Fruit fly (Drosophila melanogaster) whole organism, embryonic: ENCODE data around the gene CG2652.

Experiments
- Atf3 ChIP-seq: fragments of 200-800 bp; sonication (Bioruptor generic); optimal IDR thresholded peaks from 3 replicates; lab custom pipeline; 2016; ENCODE audit warnings: missing biosample characterization, missing genetic modification characterization
- CG10267 ChIP-seq: fragments of 200-800 bp; sonication (Bioruptor generic); optimal IDR thresholded peaks from 2 replicates; lab custom pipeline; 2018; ENCODE audit warnings: missing biosample characterization, mild to moderate bottlenecking, missing genetic modification characterization, moderate library complexity
- CG10565 ChIP-seq: fragments of 200-800 bp; sonication (Bioruptor generic); optimal IDR thresholded peaks from 3 replicates; lab custom pipeline; 2016; ENCODE audit warnings: missing biosample characterization, mild to moderate bottlenecking, missing genetic modification characterization
- CG11247 ChIP-seq: fragments of 200-800 bp; sonication (Bioruptor generic); IDR thresholded peaks from 2 replicates; pipeline ENCODE4 v1.3.6; 2022; ENCODE audit warnings: missing biosample characterization, missing genetic modification characterization
- CG11398 ChIP-seq: fragments of 200-800 bp; sonication (Bioruptor generic); optimal IDR thresholded peaks from 2 replicates; lab custom pipeline; 2016; ENCODE audit warnings: missing biosample characterization, missing genetic modification characterization
- CG11456 ChIP-seq: fragments of 200-800 bp; sonication (Bioruptor generic); IDR thresholded peaks from 3 replicates; pipeline ENCODE4 v1.3.6; 2022; ENCODE audit warnings: missing biosample characterization, missing genetic modification characterization
- CG11723 ChIP-seq: fragments of 200-800 bp; sonication (Bioruptor generic); optimal IDR thresholded peaks from 2 replicates; lab custom pipeline; 2017; ENCODE audit warnings: missing biosample characterization, mild to moderate bottlenecking, missing genetic modification characterization
- CG12391 ChIP-seq: fragments of 200-800 bp; sonication (Bioruptor generic); optimal IDR thresholded peaks from 3 replicates; lab custom pipeline; 2018; ENCODE audit warnings: missing biosample characterization, mild to moderate bottlenecking, missing genetic modification characterization, moderate library complexity
- CG13624 ChIP-seq: fragments of 200-800 bp; sonication (Bioruptor generic); optimal IDR thresholded peaks from 2 replicates; lab custom pipeline; 2016; ENCODE audit warnings: missing biosample characterization, missing genetic modification characterization
- CG15601 ChIP-seq: fragments of 200-800 bp; sonication (Bioruptor generic); optimal IDR thresholded peaks from 3 replicates; lab custom pipeline; 2019; ENCODE audit warnings: missing biosample characterization, mild to moderate bottlenecking, missing genetic modification characterization, moderate library complexity
- CG17361 ChIP-seq: fragments of 200-800 bp; sonication (Bioruptor generic); IDR thresholded peaks from 3 replicates; pipeline ENCODE4 v1.3.6; 2022; ENCODE audit warnings: missing biosample characterization, missing genetic modification characterization
- CG1792 ChIP-seq: fragments of 200-800 bp; sonication (Bioruptor generic); optimal IDR thresholded peaks from 2 replicates; lab custom pipeline; 2016; ENCODE audit warnings: missing biosample characterization, missing genetic modification characterization
- CG2202 ChIP-seq: fragments of 200-800 bp; sonication (Bioruptor generic); optimal IDR thresholded peaks from 2 replicates; lab custom pipeline; 2018; ENCODE audit warnings: missing biosample characterization, mild to moderate bottlenecking, missing genetic modification characterization
- CG32772 ChIP-seq: fragments of 200-800 bp; sonication (Bioruptor generic); IDR thresholded peaks from 2 replicates; pipeline ENCODE4 v1.3.6; 2022; ENCODE audit warnings: missing biosample characterization, missing genetic modification characterization
- CG34224 ChIP-seq: fragments of 200-800 bp; sonication (Bioruptor generic); IDR thresholded peaks from 3 replicates; pipeline ENCODE4 v1.3.6; 2022; ENCODE audit warnings: missing biosample characterization, missing genetic modification characterization; ENCODE audit not compliant: partially characterized antibody
- CG42726 ChIP-seq: fragments of 200-800 bp; sonication (Bioruptor generic); IDR thresholded peaks from 2 replicates; pipeline ENCODE4 v1.3.6; 2022; ENCODE audit warnings: missing biosample characterization, missing genetic modification characterization; ENCODE audit not compliant: partially characterized antibody
- CG4328 ChIP-seq: fragments of 200-800 bp; sonication (Bioruptor generic); optimal IDR thresholded peaks from 3 replicates; lab custom pipeline; 2017; ENCODE audit warnings: missing biosample characterization, missing genetic modification reagents, missing genetic modification characterization
- CG4404 ChIP-seq: fragments of 200-800 bp; sonication (Bioruptor generic); IDR thresholded peaks from 2 replicates; pipeline ENCODE4 v1.3.6; 2022; ENCODE audit warnings: missing biosample characterization, missing genetic modification characterization
- CG6175 ChIP-seq: fragments of 200-800 bp; sonication (Bioruptor generic); IDR thresholded peaks from 3 replicates; pipeline ENCODE4 v1.3.6; 2022; ENCODE audit warnings: missing biosample characterization, missing genetic modification characterization
- CG6654 ChIP-seq: fragments of 200-800 bp; sonication (Bioruptor generic); optimal IDR thresholded peaks from 2 replicates; lab custom pipeline; 2017; ENCODE audit warnings: missing biosample characterization, mild to moderate bottlenecking, missing genetic modification characterization
- CG8388 ChIP-seq: fragments of 200-800 bp; sonication (Bioruptor generic); optimal IDR thresholded peaks from 2 replicates; lab custom pipeline; 2019; ENCODE audit warnings: missing biosample characterization, mild to moderate bottlenecking, missing genetic modification characterization, moderate library complexity
- CrebB ChIP-seq: fragments of 200-800 bp; sonication (Bioruptor generic); optimal IDR thresholded peaks from 3 replicates; lab custom pipeline; 2018; ENCODE audit warnings: missing biosample characterization, mild to moderate bottlenecking, missing genetic modification characterization
- Dref ChIP-seq: fragments of 200-800 bp; sonication (Bioruptor generic); IDR thresholded peaks from 2 replicates; pipeline ENCODE4 v1.3.6; 2022; ENCODE audit warnings: missing biosample characterization, missing genetic modification characterization
- H15 ChIP-seq: fragments of 200-800 bp; sonication (Bioruptor generic); IDR thresholded peaks from 3 replicates; pipeline ENCODE4 v1.3.6; 2022; ENCODE audit warnings: missing biosample characterization, missing genetic modification characterization
- HLH4C ChIP-seq: fragments of 200-800 bp; sonication (Bioruptor generic); IDR thresholded peaks from 3 replicates; pipeline ENCODE4 v1.3.6; 2022; ENCODE audit warnings: missing biosample characterization, missing genetic modification characterization; ENCODE audit not compliant: partially characterized antibody
- Hey ChIP-seq: fragments of 200-800 bp; sonication (Bioruptor generic); optimal IDR thresholded peaks from 3 replicates; lab custom pipeline; 2018; ENCODE audit warnings: missing biosample characterization, mild to moderate bottlenecking, missing genetic modification characterization
- Hr3 ChIP-seq: fragments of 200-800 bp; sonication (Bioruptor generic); optimal IDR thresholded peaks from 3 replicates; lab custom pipeline; 2016; ENCODE audit warnings: missing biosample characterization, missing genetic modification characterization
- MESR4 ChIP-seq: fragments of 200-800 bp; sonication (Bioruptor generic); optimal IDR thresholded peaks from 2 replicates; lab custom pipeline; 2018; ENCODE audit warnings: missing biosample characterization, mild to moderate bottlenecking, missing genetic modification characterization, moderate library complexity
- MTF-1 ChIP-seq: fragments of 200-800 bp; sonication (Bioruptor generic); optimal IDR thresholded peaks from 2 replicates; lab custom pipeline; 2018; ENCODE audit warnings: missing biosample characterization, mild to moderate bottlenecking, missing genetic modification characterization, borderline replicate concordance
- Max ChIP-seq: fragments of 200-800 bp; sonication (Bioruptor generic); optimal IDR thresholded peaks from 2 replicates; lab custom pipeline; 2016; ENCODE audit warnings: missing biosample characterization, mild to moderate bottlenecking, missing genetic modification characterization
- Opbp ChIP-seq: fragments of 200-800 bp; sonication (Bioruptor generic); IDR thresholded peaks from 3 replicates; pipeline ENCODE4 v1.3.6; 2022; ENCODE audit warnings: missing biosample characterization, missing genetic modification characterization; ENCODE audit not compliant: partially characterized antibody
- Scr ChIP-seq: fragments of 200-800 bp; sonication (Bioruptor generic); IDR thresholded peaks from 2 replicates; pipeline ENCODE4 v1.3.6; 2022; ENCODE audit warnings: missing biosample characterization, missing genetic modification characterization; ENCODE audit not compliant: partially characterized antibody
- Sox100B ChIP-seq: fragments of 200-800 bp; sonication (Bioruptor generic); optimal IDR thresholded peaks from 3 replicates; lab custom pipeline; 2018; ENCODE audit warnings: missing biosample characterization, mild to moderate bottlenecking, missing genetic modification characterization
- ac ChIP-seq: fragments of 200-800 bp; sonication (Bioruptor generic); optimal IDR thresholded peaks from 3 replicates; lab custom pipeline; 2017; ENCODE audit warnings: missing biosample characterization, mild to moderate bottlenecking, missing genetic modification characterization
- cato ChIP-seq: fragments of 200-800 bp; sonication (Bioruptor generic); optimal IDR thresholded peaks from 2 replicates; lab custom pipeline; 2016; ENCODE audit warnings: missing biosample characterization, missing genetic modification characterization, borderline replicate concordance
- danr ChIP-seq: fragments of 200-800 bp; sonication (Bioruptor generic); IDR thresholded peaks from 2 replicates; pipeline ENCODE4 v1.3.6; 2022; ENCODE audit warnings: missing biosample characterization, missing genetic modification characterization
- gce ChIP-seq: fragments of 200-800 bp; sonication (Bioruptor generic); IDR thresholded peaks from 3 replicates; pipeline ENCODE4 v1.3.6; 2022; ENCODE audit warnings: missing biosample characterization, missing genetic modification characterization
- knrl ChIP-seq: fragments of 200-800 bp; sonication (Bioruptor generic); IDR thresholded peaks from 3 replicates; pipeline ENCODE4 v1.3.6; 2022; ENCODE audit warnings: missing biosample characterization, missing genetic modification characterization; ENCODE audit not compliant: partially characterized antibody
- lbe ChIP-seq: fragments of 200-800 bp; sonication (Bioruptor generic); optimal IDR thresholded peaks from 2 replicates; lab custom pipeline; 2016; ENCODE audit warnings: missing biosample characterization, mild to moderate bottlenecking, missing genetic modification characterization
- pb ChIP-seq: fragments of 200-800 bp; sonication (Bioruptor generic); optimal IDR thresholded peaks from 3 replicates; lab custom pipeline; 2016; ENCODE audit warnings: missing biosample characterization, missing genetic modification characterization
- pnt ChIP-seq: fragments of 200-800 bp; sonication (Bioruptor generic); optimal IDR thresholded peaks from 3 replicates; lab custom pipeline; 2016; ENCODE audit warnings: missing biosample characterization, missing genetic modification characterization
- repo ChIP-seq: fragments of 200-800 bp; sonication (Bioruptor generic); optimal IDR thresholded peaks from 2 replicates; lab custom pipeline; 2016; ENCODE audit warnings: missing biosample characterization, missing genetic modification characterization
- row ChIP-seq: fragments of 200-800 bp; sonication (Bioruptor generic); IDR thresholded peaks from 3 replicates; pipeline ENCODE4 v1.3.6; 2022; ENCODE audit warnings: missing biosample characterization, missing genetic modification characterization
- slbo ChIP-seq: fragments of 200-800 bp; sonication (Bioruptor generic); IDR thresholded peaks from 2 replicates; pipeline ENCODE4 v1.3.6; 2022; ENCODE audit warnings: missing biosample characterization, missing genetic modification characterization
- slou ChIP-seq: fragments of 200-800 bp; sonication (Bioruptor generic); optimal IDR thresholded peaks from 3 replicates; lab custom pipeline; 2016; ENCODE audit warnings: missing biosample characterization, missing genetic modification characterization
- stc ChIP-seq: fragments of 200-800 bp; sonication (Bioruptor generic); IDR thresholded peaks from 2 replicates; pipeline ENCODE4 v1.3.6; 2022; ENCODE audit warnings: missing biosample characterization, missing genetic modification characterization
- usp ChIP-seq: fragments of >200 bp; optimal IDR thresholded peaks from 2 replicates; lab custom pipeline; 2017; ENCODE audit warnings: missing biosample characterization, missing genetic modification characterization
- wor ChIP-seq: fragments of 200-800 bp; sonication (Bioruptor generic); IDR thresholded peaks from 2 replicates; pipeline ENCODE4 v1.3.6; 2022; ENCODE audit warnings: missing biosample characterization, missing genetic modification characterization

The CG2652 gene

dm6 chrX:2646022-2646761 lies 36.5 kb downstream of the CG2652 start (continued):
- TF ChIP-seq stc (GFP tag; lab: Robert Waterston, UW) (peak; percentile 96), CG8388 (GFP tag; lab: Kevin White, UChicago) (peak; percentile 96), Max (GFP tag; lab: Kevin White, UChicago) (peak; percentile 91), MESR4 (peak; percentile 75), CG4404 (GFP tag; lab: Robert Waterston, UW) (peak; percentile 92), CG11398 (GFP tag; lab: Kevin White, UChicago) (peak; percentile 95), danr (peak; percentile 88), CG4328 (peak; percentile 91), CG10565 (GFP tag; lab: Kevin White, UChicago) (peak; percentile 73), slbo (peak; percentile 96), CG11723 (GFP tag; lab: Kevin White, UChicago) (peak; percentile 96), repo (GFP tag; lab: Kevin White, UChicago) (peak; percentile 95), gce (GFP tag; lab: Robert Waterston, UW) (peak; percentile 93), CG17361 (peak; percentile 97), slou (GFP tag; lab: Kevin White, UChicago) (peak; percentile 89), HLH4C (peak; percentile 41; the same call in 1 of the 3 replicates), pb (GFP tag; lab: Kevin White, UChicago) (peak; percentile 94), lbe (GFP tag; lab: Kevin White, UChicago) (peak; percentile 92), usp (GFP tag; lab: Kevin White, UChicago) (no peak), CG13624 (GFP tag; lab: Kevin White, UChicago) (peak; percentile 98), knrl (GFP tag; lab: Robert Waterston, UW) (peak; percentile 45; the same call in 2 of the 3 replicates), pnt (GFP tag; lab: Kevin White, UChicago) (peak; percentile 94), Sox100B (GFP tag; lab: Kevin White, UChicago) (peak; percentile 94), Hr3 (peak; percentile 96), Scr (GFP tag; lab: Robert Waterston, UW) (peak; percentile 47; the same call in 1 of the 2 replicates), H15 (GFP tag; lab: Robert Waterston, UW) (peak; percentile 94), CG11247 (GFP tag; lab: Robert Waterston, UW) (peak; percentile 92), CG6175 (GFP tag; lab: Robert Waterston, UW) (peak; percentile 87), CG32772 (GFP tag; lab: Robert Waterston, UW) (peak; percentile 95), CG10267 (tag; lab: Kevin White, UChicago) (peak; percentile 89), CG11456 (GFP tag; lab: Robert Waterston, UW) (peak; percentile 94), Atf3 (GFP tag; lab: Kevin White, UChicago) (peak; percentile 92), CG1792 (GFP tag; lab: Kevin White, UChicago) (peak; percentile 92), CG42726 (GFP tag; lab: Robert Waterston, UW) (peak; percentile 22; the same call in 1 of the 2 replicates), CG15601 (tag; lab: Kevin White, UChicago) (peak; percentile 97), CG6654 (peak; percentile 90), CG12391 (tag; lab: Kevin White, UChicago) (peak; percentile 97), MTF-1 (GFP tag; lab: Kevin White, UChicago) (peak; percentile 88), ac (GFP tag; lab: Kevin White, UChicago) (peak; percentile 79), CG34224 (peak; percentile 48; the same call in 1 of the 3 replicates), Opbp (GFP tag; lab: Robert Waterston, UW) (peak; percentile 44; the same call in 1 of the 3 replicates), CG2202 (tag; lab: Kevin White, UChicago) (peak; percentile 93), Hey (tag; lab: Kevin White, UChicago) (peak; percentile 88), wor (GFP tag; lab: Robert Waterston, UW) (peak; percentile 95), CrebB (peak; percentile 97), Dref (0 out of 2 replicates have a peak, but pooled peaks have one; percentile 35), cato (GFP tag; lab: Kevin White, UChicago) (peak; percentile 90), row (GFP tag; lab: Robert Waterston, UW) (peak; percentile 99)
